Fruit fly (Drosophila melanogaster) Kc167 (cell line): ENCODE results near the gene Pcd.

Experiments used
- Myc ChIP-seq: fragments of >200 bp; optimal IDR thresholded peaks from 2 replicates; lab custom pipeline; 2017; ENCODE audit warnings: missing external identifiers
- Sin3A ChIP-seq: fragments of >200 bp; optimal IDR thresholded peaks from 2 replicates; lab custom pipeline; 2018; ENCODE audit warnings: missing external identifiers
- h ChIP-seq: fragments of >200 bp; optimal IDR thresholded peaks from 3 replicates; lab custom pipeline; 2018; ENCODE audit warnings: missing external identifiers
- insv ChIP-seq: fragments of >200 bp; optimal IDR thresholded peaks from 3 replicates; lab custom pipeline; 2018; ENCODE audit warnings: missing external identifiers
- psq ChIP-seq: fragments of >200 bp; optimal IDR thresholded peaks from 2 replicates; lab custom pipeline; 2017; ENCODE audit warnings: missing external identifiers
- ttk ChIP-seq: sonication (Bioruptor generic); optimal IDR thresholded peaks from 2 replicates; lab custom pipeline; 2017; ENCODE audit warnings: missing external identifiers

dm6 chr3R:29761569-29761968 lies 38.6 kb downstream of the Pcd start:
- TF ChIP-seq psq (lab: Kevin White, UChicago) (no peak), Myc (no peak), ttk (lab: Kevin White, UChicago) (no peak), Sin3A (lab: Kevin White, UChicago) (no peak), insv (lab: Kevin White, UChicago) (no peak), h (lab: Kevin White, UChicago) (no peak)
